Fruit fly (Drosophila melanogaster) whole organism, prepupa: Measurements from ENCODE around the gene Wdr33.

Experiments used
- CG10631 ChIP-seq: fragments of 200-800 bp; sonication (Bioruptor generic); optimal IDR thresholded peaks from 2 replicates; lab custom pipeline; 2016; ENCODE audit warnings: missing biosample characterization, missing genetic modification characterization
- CG11762 ChIP-seq: fragments of 200-800 bp; sonication (Bioruptor generic); optimal IDR thresholded peaks from 3 replicates; lab custom pipeline; 2016; ENCODE audit warnings: missing biosample characterization, missing genetic modification characterization; ENCODE audit not compliant: insufficient read depth
- CG11902 ChIP-seq: fragments of 200-800 bp; sonication (Bioruptor generic); optimal IDR thresholded peaks from 3 replicates; lab custom pipeline; 2016; ENCODE audit warnings: missing biosample characterization, missing genetic modification characterization
- CG1621 ChIP-seq: fragments of 200-800 bp; sonication (Bioruptor generic); optimal IDR thresholded peaks from 3 replicates; lab custom pipeline; 2018; ENCODE audit warnings: missing biosample characterization, mild to moderate bottlenecking, missing genetic modification characterization
- CG16779 ChIP-seq: fragments of 200-800 bp; sonication (Bioruptor generic); optimal IDR thresholded peaks from 3 replicates; lab custom pipeline; 2017; ENCODE audit warnings: missing biosample characterization, mild to moderate bottlenecking, missing genetic modification characterization
- CG3032 ChIP-seq: fragments of 200-800 bp; optimal IDR thresholded peaks from 2 replicates; lab custom pipeline; 2019; ENCODE audit warnings: missing biosample characterization, mild to moderate bottlenecking, missing genetic modification characterization, moderate library complexity
- CG31627 ChIP-seq: fragments of 200-800 bp; sonication (Bioruptor generic); optimal IDR thresholded peaks from 3 replicates; lab custom pipeline; 2016; ENCODE audit warnings: missing biosample characterization, missing genetic modification characterization
- CG32006 ChIP-seq: fragments of 200-800 bp; sonication (Bioruptor generic); optimal IDR thresholded peaks from 3 replicates; lab custom pipeline; 2017; ENCODE audit warnings: missing biosample characterization, mild to moderate bottlenecking, missing genetic modification characterization
- CG34406 ChIP-seq: fragments of 200-800 bp; sonication (Bioruptor generic); optimal IDR thresholded peaks from 3 replicates; lab custom pipeline; 2016; ENCODE audit warnings: missing biosample characterization, missing genetic modification characterization
- CG3919 ChIP-seq: fragments of 200-800 bp; sonication (Bioruptor generic); optimal IDR thresholded peaks from 3 replicates; lab custom pipeline; 2016; ENCODE audit warnings: missing biosample characterization, missing genetic modification characterization
- CG4318 ChIP-seq: fragments of 200-800 bp; sonication (Bioruptor generic); optimal IDR thresholded peaks from 3 replicates; lab custom pipeline; 2017; ENCODE audit warnings: missing biosample characterization, mild to moderate bottlenecking, missing genetic modification characterization
- CG6163 ChIP-seq: fragments of 200-800 bp; sonication (Bioruptor generic); IDR thresholded peaks from 3 replicates; pipeline ENCODE4 v1.3.6; 2022; ENCODE audit warnings: missing biosample characterization, missing genetic modification characterization
- CG6276 ChIP-seq: fragments of 200-800 bp; sonication (Bioruptor generic); optimal IDR thresholded peaks from 2 replicates; lab custom pipeline; 2017; ENCODE audit warnings: missing biosample characterization, mild to moderate bottlenecking, missing genetic modification characterization
- CG6792 ChIP-seq: fragments of 200-800 bp; sonication (Bioruptor generic); optimal IDR thresholded peaks from 3 replicates; lab custom pipeline; 2016; ENCODE audit warnings: missing biosample characterization, missing genetic modification characterization
- CG6808 ChIP-seq: fragments of 200-800 bp; sonication (Bioruptor generic); optimal IDR thresholded peaks from 3 replicates; lab custom pipeline; 2017; ENCODE audit warnings: missing biosample characterization, missing genetic modification characterization, mild to moderate bottlenecking, moderate library complexity, missing genetic modification reagents
- CG6854 ChIP-seq: fragments of 200-800 bp; sonication (Bioruptor generic); optimal IDR thresholded peaks from 2 replicates; lab custom pipeline; 2017; ENCODE audit warnings: missing biosample characterization, mild to moderate bottlenecking, missing genetic modification characterization
- CG7368 ChIP-seq: fragments of 200-800 bp; sonication (Bioruptor generic); optimal IDR thresholded peaks from 3 replicates; lab custom pipeline; 2016; ENCODE audit warnings: missing biosample characterization, missing genetic modification characterization
- CG8319 ChIP-seq: fragments of 200-800 bp; sonication (Bioruptor generic); optimal IDR thresholded peaks from 3 replicates; lab custom pipeline; 2016; ENCODE audit warnings: missing biosample characterization, missing genetic modification characterization
- CG8632 ChIP-seq: fragments of 200-800 bp; sonication (Bioruptor generic); optimal IDR thresholded peaks from 3 replicates; lab custom pipeline; 2016; ENCODE audit warnings: missing biosample characterization, missing genetic modification characterization
- CG9139 ChIP-seq: fragments of 200-800 bp; sonication (Bioruptor generic); optimal IDR thresholded peaks from 3 replicates; lab custom pipeline; 2017; ENCODE audit warnings: missing biosample characterization, mild to moderate bottlenecking, missing genetic modification characterization
- Eip75B ChIP-seq: fragments of 200-800 bp; sonication (Bioruptor generic); optimal IDR thresholded peaks from 3 replicates; lab custom pipeline; 2016; ENCODE audit warnings: missing biosample characterization, missing genetic modification characterization
- Eip78C ChIP-seq: fragments of 200-800 bp; sonication (Bioruptor generic); peaks from one replicate; lab custom pipeline; 2016; ENCODE audit warnings: missing biosample characterization, missing genetic modification characterization
- Ets21C ChIP-seq: fragments of 200-800 bp; sonication (Bioruptor generic); optimal IDR thresholded peaks from 3 replicates; lab custom pipeline; 2016; ENCODE audit warnings: missing biosample characterization, missing genetic modification characterization
- Ets96B ChIP-seq: fragments of 200-800 bp; optimal IDR thresholded peaks from 2 replicates; lab custom pipeline; 2019; ENCODE audit warnings: missing biosample characterization, mild to moderate bottlenecking, missing genetic modification characterization, moderate library complexity
- Gug ChIP-seq: fragments of 200-800 bp; sonication (Bioruptor generic); IDR thresholded peaks from 2 replicates; pipeline ENCODE4 v1.3.6; 2022; ENCODE audit warnings: missing biosample characterization, missing genetic modification characterization
- Hr39 ChIP-seq: fragments of 200-800 bp; sonication (Bioruptor generic); optimal IDR thresholded peaks from 2 replicates; lab custom pipeline; 2016; ENCODE audit warnings: missing biosample characterization, missing genetic modification characterization
- Met ChIP-seq: fragments of 200-800 bp; sonication (Bioruptor generic); optimal IDR thresholded peaks from 3 replicates; lab custom pipeline; 2016; ENCODE audit warnings: missing biosample characterization, missing genetic modification characterization
- OdsH ChIP-seq: fragments of 200-800 bp; sonication (Bioruptor generic); optimal IDR thresholded peaks from 3 replicates; lab custom pipeline; 2016; ENCODE audit warnings: missing biosample characterization, missing genetic modification characterization
- Smox ChIP-seq: fragments of 200-800 bp; sonication (Bioruptor generic); optimal IDR thresholded peaks from 3 replicates; lab custom pipeline; 2016; ENCODE audit warnings: missing biosample characterization, missing genetic modification characterization
- Sox102F ChIP-seq: fragments of 200-800 bp; sonication (Bioruptor generic); optimal IDR thresholded peaks from 2 replicates; lab custom pipeline; 2016; ENCODE audit warnings: missing biosample characterization, mild to moderate bottlenecking, missing genetic modification characterization
- Sox15 ChIP-seq: fragments of 200-800 bp; sonication (Bioruptor generic); optimal IDR thresholded peaks from 3 replicates; lab custom pipeline; 2016; ENCODE audit warnings: missing biosample characterization, missing genetic modification characterization
- achi ChIP-seq: fragments of 200-800 bp; sonication (Bioruptor generic); optimal IDR thresholded peaks from 3 replicates; lab custom pipeline; 2016; ENCODE audit warnings: missing biosample characterization, missing genetic modification characterization
- cyc ChIP-seq: fragments of 200-800 bp; sonication (Bioruptor generic); optimal IDR thresholded peaks from 3 replicates; lab custom pipeline; 2016; ENCODE audit warnings: missing biosample characterization, missing genetic modification characterization
- dac ChIP-seq: fragments of 200-800 bp; sonication (Bioruptor generic); optimal IDR thresholded peaks from 2 replicates; lab custom pipeline; 2017; ENCODE audit warnings: missing biosample characterization, mild to moderate bottlenecking, missing genetic modification characterization
- dsx ChIP-seq: fragments of 200-800 bp; optimal IDR thresholded peaks from 3 replicates; lab custom pipeline; 2019; ENCODE audit warnings: missing biosample characterization, mild to moderate bottlenecking, missing genetic modification characterization, moderate library complexity; ENCODE audit not compliant: poor library complexity, severe bottlenecking
- eg ChIP-seq: fragments of 200-800 bp; sonication (Bioruptor generic); IDR thresholded peaks from 3 replicates; pipeline ENCODE4 v1.3.6; 2022; ENCODE audit warnings: missing biosample characterization, missing genetic modification characterization
- esn ChIP-seq: fragments of 200-800 bp; sonication (Bioruptor generic); optimal IDR thresholded peaks from 2 replicates; lab custom pipeline; 2016; ENCODE audit warnings: missing biosample characterization, mild to moderate bottlenecking, missing genetic modification characterization, moderate library complexity
- fd85E ChIP-seq: fragments of 200-800 bp; sonication (Bioruptor generic); optimal IDR thresholded peaks from 3 replicates; lab custom pipeline; 2016; ENCODE audit warnings: missing biosample characterization, missing genetic modification characterization
- fkh ChIP-seq: fragments of 200-800 bp; sonication (Bioruptor generic); optimal IDR thresholded peaks from 3 replicates; lab custom pipeline; 2017; ENCODE audit warnings: missing biosample characterization, mild to moderate bottlenecking, missing genetic modification characterization, moderate library complexity
- lz ChIP-seq: fragments of 200-800 bp; sonication (Bioruptor generic); optimal IDR thresholded peaks from 3 replicates; lab custom pipeline; 2016; ENCODE audit warnings: missing biosample characterization, missing genetic modification characterization
- net ChIP-seq: fragments of 200-800 bp; sonication (Bioruptor generic); optimal IDR thresholded peaks from 3 replicates; lab custom pipeline; 2016; ENCODE audit warnings: missing biosample characterization, missing genetic modification characterization
- pdm3 ChIP-seq: fragments of 200-800 bp; sonication (Bioruptor generic); optimal IDR thresholded peaks from 3 replicates; lab custom pipeline; 2016; ENCODE audit warnings: missing biosample characterization, missing genetic modification characterization
- spab ChIP-seq: fragments of 200-800 bp; sonication (Bioruptor generic); optimal IDR thresholded peaks from 2 replicates; lab custom pipeline; 2017; ENCODE audit warnings: missing biosample characterization, mild to moderate bottlenecking, missing genetic modification characterization, missing genetic modification reagents
- ss ChIP-seq, 2 experiments: fragments of 200-800 bp; sonication (Bioruptor generic); optimal IDR thresholded peaks; 2 replicates in 1 of 2; 3 replicates in 1 of 2; lab custom pipeline; 2017 to 2018; ENCODE audit warnings: mild to moderate bottlenecking in 2 of 2, missing biosample characterization in 2 of 2, missing genetic modification characterization in 2 of 2, moderate library complexity in 1 of 2
- svp ChIP-seq: fragments of 200-800 bp; sonication (Bioruptor generic); peaks from one replicate; lab custom pipeline; 2016; ENCODE audit warnings: missing biosample characterization, missing genetic modification characterization
- topi ChIP-seq: fragments of 200-800 bp; sonication (Bioruptor generic); optimal IDR thresholded peaks from 3 replicates; lab custom pipeline; 2016; ENCODE audit warnings: missing biosample characterization, missing genetic modification characterization
- vri ChIP-seq: fragments of 200-800 bp; sonication (Bioruptor generic); optimal IDR thresholded peaks from 3 replicates; lab custom pipeline; 2016; ENCODE audit warnings: missing biosample characterization, mild to moderate bottlenecking, missing genetic modification characterization

Gene Wdr33

DNA sequence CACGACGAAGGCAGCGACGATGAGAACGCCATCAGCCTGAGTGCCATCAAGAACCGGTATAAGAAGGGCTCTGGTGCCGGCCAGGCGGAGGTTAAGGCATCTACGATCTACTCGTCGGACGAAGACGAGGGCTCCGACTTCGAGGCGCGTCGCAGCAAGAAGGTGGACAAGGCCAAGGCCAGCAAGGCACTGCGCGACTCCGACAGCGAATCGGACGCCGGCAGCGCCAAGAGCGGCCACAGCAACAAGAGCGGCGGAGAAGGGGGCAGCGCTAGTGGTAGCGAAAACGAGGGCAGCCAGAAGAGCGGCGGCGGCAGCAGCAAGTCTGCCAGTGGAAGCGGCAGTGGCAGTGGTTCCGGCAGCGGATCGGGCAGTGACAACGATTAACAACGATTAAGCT, 45.0 kb upstream of the Wdr33 start:
- TF ChIP-seq Met (GFP tag; lab: Kevin White, UChicago) (no peak), Ets21C (GFP tag; lab: Kevin White, UChicago) (no peak), fkh (no peak), CG6792 (no peak), esn (GFP tag; lab: Kevin White, UChicago) (no peak), Eip75B (GFP tag; lab: Kevin White, UChicago) (no peak), Sox15 (GFP tag; lab: Kevin White, UChicago) (no peak), pdm3 (no peak), Gug (GFP tag; lab: Robert Waterston, UW) (no peak), CG6163 (GFP tag; lab: Robert Waterston, UW) (no peak), CG16779 (tag; lab: Kevin White, UChicago) (no peak), CG31627 (GFP tag; lab: Kevin White, UChicago) (no peak), achi (no peak), Smox (no peak), CG3032 (tag; lab: Kevin White, UChicago) (no peak)

DNA sequence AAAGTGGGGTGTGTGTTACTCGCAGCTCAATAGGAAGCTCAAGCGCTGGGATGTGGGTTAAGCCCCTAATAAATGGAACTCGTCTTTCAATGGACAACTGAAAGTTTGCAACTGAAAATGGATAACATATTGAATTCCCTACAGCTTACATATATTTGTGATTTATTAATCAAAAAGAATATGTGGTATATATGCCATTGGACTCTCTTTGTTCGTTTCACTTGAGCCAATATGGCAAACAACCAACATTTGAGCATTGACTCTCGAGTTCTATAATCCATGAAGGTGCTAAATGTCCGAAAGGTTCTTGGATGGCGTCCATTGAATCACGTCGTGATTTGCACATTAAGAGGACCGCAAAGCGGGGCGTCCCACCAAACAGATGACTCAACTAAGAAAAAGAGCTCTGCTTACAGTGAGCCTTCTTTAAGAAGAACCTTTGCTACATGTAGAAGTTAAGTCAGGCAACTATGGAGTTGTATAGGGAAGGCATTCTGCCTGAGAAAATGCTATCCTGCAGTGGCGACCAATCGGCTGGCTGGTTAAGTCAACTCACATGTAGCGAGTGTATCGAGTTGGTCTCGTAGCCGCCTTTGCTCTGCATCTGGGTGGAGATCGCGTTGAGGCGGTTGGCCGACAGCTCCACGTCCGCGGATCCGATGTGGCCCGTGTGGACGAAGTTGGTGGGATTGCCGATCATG, 42.4 kb upstream of the Wdr33 start:
- TF ChIP-seq OdsH (GFP tag; lab: Kevin White, UChicago) (peak; percentile 49), CG11762 (no peak), fkh (no peak), CG9139 (GFP tag; lab: Kevin White, UChicago) (no peak), Met (GFP tag; lab: Kevin White, UChicago) (peak; percentile 52), CG16779 (tag; lab: Kevin White, UChicago) (no peak), Hr39 (GFP tag; lab: Kevin White, UChicago) (peak; percentile 51), cyc (GFP tag; lab: Kevin White, UChicago) (peak; percentile 45), CG7368 (GFP tag; lab: Kevin White, UChicago) (no peak), spab (GFP tag; lab: Kevin White, UChicago) (no peak), CG4318 (GFP tag; lab: Kevin White, UChicago) (no peak), CG11902 (GFP tag; lab: Kevin White, UChicago) (peak; percentile 34), Eip78C (GFP tag; lab: Kevin White, UChicago) (peak; percentile 76), Ets96B (tag; lab: Kevin White, UChicago) (peak; percentile 32), fd85E (GFP tag; lab: Kevin White, UChicago) (no peak), net (GFP tag; lab: Kevin White, UChicago) (peak; percentile 27), Eip75B (GFP tag; lab: Kevin White, UChicago) (peak; percentile 52), CG34406 (peak; percentile 18), dsx (GFP tag; lab: Kevin White, UChicago) (peak; percentile 2), CG8319 (GFP tag; lab: Kevin White, UChicago) (no peak), CG32006 (GFP tag; lab: Kevin White, UChicago) (peak; percentile 68), Gug (GFP tag; lab: Robert Waterston, UW) (no peak), CG6276 (GFP tag; lab: Kevin White, UChicago) (peak; percentile 34), lz (GFP tag; lab: Kevin White, UChicago) (peak; percentile 40), svp (GFP tag; lab: Kevin White, UChicago) (peak; percentile 66), achi (peak; percentile 18), vri (GFP tag; lab: Kevin White, UChicago) (no peak), CG3919 (GFP tag; lab: Kevin White, UChicago) (peak; percentile 57), CG8632 (peak; percentile 23), CG6854 (GFP tag; lab: Kevin White, UChicago) (no peak), CG6808 (GFP tag; lab: Kevin White, UChicago) (no peak), CG10631 (GFP tag; lab: Kevin White, UChicago) (no peak), CG31627 (GFP tag; lab: Kevin White, UChicago) (peak; percentile 47), CG1621 (tag; lab: Kevin White, UChicago) (peak; percentile 19), Ets21C (GFP tag; lab: Kevin White, UChicago) (no peak), topi (peak; percentile 50), pdm3 (peak; percentile 51), CG6163 (GFP tag; lab: Robert Waterston, UW) (peak; percentile 72), Sox102F (GFP tag; lab: Kevin White, UChicago) (no peak), Smox (peak; percentile 8), ss (GFP tag; optimal IDR thresholded peaks at IDR 0.05; lab: Kevin White, UChicago) (no peak), Sox15 (GFP tag; lab: Kevin White, UChicago) (peak; percentile 15), eg (peak; percentile 55; the same call in 1 of the 3 replicates), dac (peak; percentile 22)
